Fruit fly (Drosophila melanogaster) whole organism, embryonic: ENCODE data around the gene prd1.
A peak's percentile ranks its signal among the peaks of the same experiment; 100 is the strongest.

Experiments used
- Abd-B ChIP-seq: fragments of 200-800 bp; sonication (Bioruptor generic); optimal IDR thresholded peaks from 2 replicates; lab custom pipeline; 2018; ENCODE audit warnings: missing biosample characterization, mild to moderate bottlenecking, missing genetic modification characterization, moderate library complexity
- Bgb ChIP-seq: fragments of 200-800 bp; sonication (Bioruptor generic); IDR thresholded peaks from 2 replicates; pipeline ENCODE4 v1.3.6; 2022; ENCODE audit warnings: missing biosample characterization, missing genetic modification characterization; ENCODE audit not compliant: partially characterized antibody
- CG11093 ChIP-seq: fragments of 200-800 bp; sonication (Bioruptor generic); IDR thresholded peaks from 3 replicates; pipeline ENCODE4 v1.3.6; 2022; ENCODE audit warnings: missing biosample characterization, missing genetic modification characterization
- CG12391 ChIP-seq: fragments of 200-800 bp; sonication (Bioruptor generic); optimal IDR thresholded peaks from 3 replicates; lab custom pipeline; 2018; ENCODE audit warnings: missing biosample characterization, mild to moderate bottlenecking, missing genetic modification characterization, moderate library complexity
- CG15514 ChIP-seq: fragments of 200-800 bp; sonication (Bioruptor generic); optimal IDR thresholded peaks from 3 replicates; lab custom pipeline; 2017; ENCODE audit warnings: missing biosample characterization, missing genetic modification characterization, mild to moderate bottlenecking, moderate library complexity, missing genetic modification reagents
- CG2202 ChIP-seq: fragments of 200-800 bp; sonication (Bioruptor generic); optimal IDR thresholded peaks from 2 replicates; lab custom pipeline; 2018; ENCODE audit warnings: missing biosample characterization, mild to moderate bottlenecking, missing genetic modification characterization
- CG30020 ChIP-seq: fragments of 200-800 bp; optimal IDR thresholded peaks from 2 replicates; lab custom pipeline; 2019; ENCODE audit warnings: missing biosample characterization, mild to moderate bottlenecking, missing genetic modification characterization, moderate library complexity
- CG3995 ChIP-seq: fragments of 200-800 bp; sonication (Bioruptor generic); optimal IDR thresholded peaks from 3 replicates; lab custom pipeline; 2016; ENCODE audit warnings: missing biosample characterization, missing genetic modification characterization
- CG5245 ChIP-seq: fragments of 200-800 bp; sonication (Bioruptor generic); optimal IDR thresholded peaks from 3 replicates; lab custom pipeline; 2016; ENCODE audit warnings: missing biosample characterization, missing genetic modification characterization
- CG6765 ChIP-seq: fragments of 200-800 bp; sonication (Bioruptor generic); optimal IDR thresholded peaks from 3 replicates; lab custom pipeline; 2017; ENCODE audit warnings: missing biosample characterization, mild to moderate bottlenecking, missing genetic modification characterization
- CG7372 ChIP-seq: fragments of 200-800 bp; sonication (Bioruptor generic); IDR thresholded peaks from 2 replicates; pipeline ENCODE4 v1.3.6; 2022; ENCODE audit warnings: missing biosample characterization, missing genetic modification characterization
- CG7556 ChIP-seq: fragments of 200-800 bp; sonication (Bioruptor generic); optimal IDR thresholded peaks from 2 replicates; lab custom pipeline; 2017; ENCODE audit warnings: missing biosample characterization, mild to moderate bottlenecking, missing genetic modification characterization
- Dbx ChIP-seq: fragments of 200-800 bp; sonication (Bioruptor generic); IDR thresholded peaks from 3 replicates; pipeline ENCODE4 v1.3.6; 2022; ENCODE audit warnings: missing biosample characterization, missing genetic modification characterization
- Doc2 ChIP-seq: fragments of 200-800 bp; sonication (Bioruptor generic); IDR thresholded peaks from 2 replicates; pipeline ENCODE4 v1.3.6; 2022; ENCODE audit warnings: missing biosample characterization, missing genetic modification characterization
- ERR ChIP-seq: fragments of 200-800 bp; sonication (Bioruptor generic); optimal IDR thresholded peaks from 2 replicates; lab custom pipeline; 2016; ENCODE audit warnings: missing biosample characterization, missing genetic modification characterization
- Ets97D ChIP-seq: fragments of 200-800 bp; sonication (Bioruptor generic); optimal IDR thresholded peaks from 3 replicates; lab custom pipeline; 2016; ENCODE audit warnings: missing biosample characterization, missing genetic modification characterization
- Hr51 ChIP-seq, 2 experiments: fragments of 200-800 bp; sonication (Bioruptor generic); optimal IDR thresholded peaks; 2 replicates in 1 of 2; 3 replicates in 1 of 2; lab custom pipeline; 2016 to 2018; ENCODE audit warnings: missing biosample characterization in 2 of 2, missing genetic modification characterization in 2 of 2, mild to moderate bottlenecking in 1 of 2, moderate library complexity in 1 of 2
- MESR4 ChIP-seq: fragments of 200-800 bp; sonication (Bioruptor generic); optimal IDR thresholded peaks from 2 replicates; lab custom pipeline; 2018; ENCODE audit warnings: missing biosample characterization, mild to moderate bottlenecking, missing genetic modification characterization, moderate library complexity
- Meics ChIP-seq: fragments of 200-800 bp; sonication (Bioruptor generic); optimal IDR thresholded peaks from 2 replicates; lab custom pipeline; 2017; ENCODE audit warnings: missing biosample characterization, mild to moderate bottlenecking, missing genetic modification characterization
- Neu2 ChIP-seq: fragments of 200-800 bp; sonication (Bioruptor generic); optimal IDR thresholded peaks from 3 replicates; lab custom pipeline; 2016; ENCODE audit warnings: missing biosample characterization, missing genetic modification characterization, borderline replicate concordance
- Opbp ChIP-seq: fragments of 200-800 bp; sonication (Bioruptor generic); IDR thresholded peaks from 3 replicates; pipeline ENCODE4 v1.3.6; 2022; ENCODE audit warnings: missing biosample characterization, missing genetic modification characterization; ENCODE audit not compliant: partially characterized antibody
- Pdp1 ChIP-seq, 2 experiments: fragments of 200-800 bp; sonication (Bioruptor generic); optimal IDR thresholded peaks; 3 replicates each; lab custom pipeline; 2016; ENCODE audit warnings: missing biosample characterization in 2 of 2, missing genetic modification characterization in 2 of 2, mild to moderate bottlenecking in 1 of 2, moderate library complexity in 1 of 2
- Side ChIP-seq: fragments of 200-800 bp; sonication (Bioruptor generic); optimal IDR thresholded peaks from 2 replicates; lab custom pipeline; 2016; ENCODE audit warnings: missing biosample characterization, missing genetic modification characterization
- Six4 ChIP-seq: fragments of 200-800 bp; sonication (Bioruptor generic); optimal IDR thresholded peaks from 2 replicates; lab custom pipeline; 2016; ENCODE audit warnings: missing biosample characterization, missing genetic modification characterization
- Stat92E ChIP-seq, 3 experiments: fragments of >200 bp in 2 of 3; fragments of 200-800 bp in 1 of 3; sonication (Bioruptor generic) in 1 of 3; optimal IDR thresholded peaks; 2 replicates each; lab custom pipeline; 2017 to 2019; ENCODE audit warnings: missing biosample characterization in 3 of 3, missing genetic modification characterization in 3 of 3, mild to moderate bottlenecking in 1 of 3, moderate library complexity in 1 of 3
- Taf1 ChIP-seq: fragments of 200-800 bp; sonication (Bioruptor generic); IDR thresholded peaks from 2 replicates; pipeline ENCODE4 v1.3.6; 2022; ENCODE audit warnings: missing biosample characterization, missing genetic modification characterization
- Usf ChIP-seq: fragments of 200-800 bp; sonication (Bioruptor generic); optimal IDR thresholded peaks from 2 replicates; lab custom pipeline; 2017; ENCODE audit warnings: missing genotype, missing biosample characterization, missing genetic modification characterization
- ara ChIP-seq: fragments of 200-800 bp; sonication (Bioruptor generic); IDR thresholded peaks from 2 replicates; pipeline ENCODE4 v1.3.6; 2022; ENCODE audit warnings: missing biosample characterization, missing genetic modification characterization
- bigmax ChIP-seq: fragments of 200-800 bp; sonication (Bioruptor generic); optimal IDR thresholded peaks from 2 replicates; lab custom pipeline; 2018; ENCODE audit warnings: missing biosample characterization, mild to moderate bottlenecking, missing genetic modification characterization
- br ChIP-seq: fragments of >200 bp; optimal IDR thresholded peaks from 2 replicates; lab custom pipeline; 2017
- cg ChIP-seq: fragments of 200-800 bp; sonication (Bioruptor generic); optimal IDR thresholded peaks from 3 replicates; lab custom pipeline; 2019; ENCODE audit warnings: missing biosample characterization, mild to moderate bottlenecking, missing genetic modification characterization, moderate library complexity
- dmrt11E ChIP-seq: fragments of 200-800 bp; sonication (Bioruptor generic); optimal IDR thresholded peaks from 3 replicates; lab custom pipeline; 2018; ENCODE audit warnings: missing biosample characterization, mild to moderate bottlenecking, missing genetic modification characterization, moderate library complexity
- gsb ChIP-seq: fragments of 200-800 bp; sonication (Bioruptor generic); IDR thresholded peaks from 2 replicates; pipeline ENCODE4 v1.3.6; 2022; ENCODE audit warnings: missing biosample characterization, missing genetic modification characterization
- ham ChIP-seq: fragments of 200-800 bp; sonication (Bioruptor generic); IDR thresholded peaks from 2 replicates; pipeline ENCODE4 v1.3.6; 2022; ENCODE audit warnings: missing biosample characterization, missing genetic modification characterization
- ind ChIP-seq: fragments of 200-800 bp; sonication (Bioruptor generic); optimal IDR thresholded peaks from 3 replicates; lab custom pipeline; 2016; ENCODE audit warnings: missing biosample characterization, missing genetic modification characterization
- kay ChIP-seq: fragments of 200-800 bp; sonication (Bioruptor generic); optimal IDR thresholded peaks from 2 replicates; lab custom pipeline; 2016; ENCODE audit warnings: missing biosample characterization, missing genetic modification characterization
- mld ChIP-seq: fragments of 200-800 bp; sonication (Bioruptor generic); IDR thresholded peaks from 3 replicates; pipeline ENCODE4 v1.3.6; 2022; ENCODE audit warnings: missing biosample characterization, missing genetic modification characterization; ENCODE audit not compliant: partially characterized antibody
- pfk ChIP-seq: fragments of 200-800 bp; sonication (Bioruptor generic); optimal IDR thresholded peaks from 2 replicates; lab custom pipeline; 2018; ENCODE audit warnings: missing biosample characterization, mild to moderate bottlenecking, missing genetic modification characterization, moderate library complexity
- pho ChIP-seq: fragments of 200-800 bp; sonication (Bioruptor generic); optimal IDR thresholded peaks from 2 replicates; lab custom pipeline; 2016; ENCODE audit warnings: missing biosample characterization, missing genetic modification characterization
- pnt ChIP-seq: fragments of 200-800 bp; sonication (Bioruptor generic); optimal IDR thresholded peaks from 3 replicates; lab custom pipeline; 2016; ENCODE audit warnings: missing biosample characterization, missing genetic modification characterization
- tna ChIP-seq: fragments of 200-800 bp; sonication (Bioruptor generic); IDR thresholded peaks from 2 replicates; pipeline ENCODE4 v1.3.6; 2022; ENCODE audit warnings: missing biosample characterization, missing genetic modification characterization; ENCODE audit not compliant: partially characterized antibody
- twi ChIP-seq: fragments of 200-800 bp; optimal IDR thresholded peaks from 2 replicates; lab custom pipeline; 2019; ENCODE audit warnings: missing biosample characterization, mild to moderate bottlenecking, missing genetic modification characterization, moderate library complexity
- usp ChIP-seq: fragments of >200 bp; optimal IDR thresholded peaks from 2 replicates; lab custom pipeline; 2017; ENCODE audit warnings: missing biosample characterization, missing genetic modification characterization
- wek ChIP-seq: fragments of 200-800 bp; sonication (Bioruptor generic); optimal IDR thresholded peaks from 3 replicates; lab custom pipeline; 2018; ENCODE audit warnings: missing biosample characterization, mild to moderate bottlenecking, missing genetic modification characterization, moderate library complexity
- z ChIP-seq: fragments of 200-800 bp; sonication (Bioruptor generic); IDR thresholded peaks from 3 replicates; pipeline ENCODE4 v1.3.6; 2022; ENCODE audit warnings: missing biosample characterization, missing genetic modification characterization
- zfh2 ChIP-seq: fragments of 200-800 bp; sonication (Bioruptor generic); optimal IDR thresholded peaks from 2 replicates; lab custom pipeline; 2016; ENCODE audit warnings: missing biosample characterization, missing genetic modification characterization

Gene prd1

DNA sequence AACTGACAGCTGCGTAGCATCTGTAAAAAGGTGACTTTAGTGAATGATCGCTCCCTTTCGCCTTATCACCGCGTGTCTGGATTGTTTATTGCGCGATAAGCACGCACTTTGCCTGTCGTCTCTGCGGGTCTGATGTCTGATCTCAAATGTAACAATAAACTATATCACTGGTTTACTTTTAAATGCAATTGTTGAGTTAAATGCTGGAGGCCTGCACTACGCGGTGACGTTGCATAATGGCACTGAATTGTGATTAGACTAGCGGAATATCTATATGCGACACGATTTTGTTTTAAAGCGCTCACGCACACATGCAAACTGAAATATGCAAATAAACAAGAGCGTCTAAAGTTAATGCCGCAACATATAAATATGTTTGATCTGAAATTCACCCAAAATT lies 35.0 kb upstream of the prd1 start:
- no peak for TF ChIP-seq Meics (GFP tag; lab: Kevin White, UChicago)
- no peak for TF ChIP-seq Stat92E (GFP tag; optimal IDR thresholded peaks at IDR 0.05; lab: Kevin White, UChicago)
- TF ChIP-seq CG5245, result no peak
- TF ChIP-seq zfh2, result no peak
- TF ChIP-seq CG7372 (GFP tag; lab: Robert Waterston, UW), result no peak
- no peak for TF ChIP-seq Usf
- no peak for TF ChIP-seq CG7556
- TF ChIP-seq Pdp1 (GFP tag; optimal IDR thresholded peaks at IDR 0.05; lab: Kevin White, UChicago), result peak in 1 of 2 experiments; percentile 88
- peak; percentile 43 for TF ChIP-seq CG3995
- TF ChIP-seq cg, result peak; percentile 41
- TF ChIP-seq, all 482 proteins: peak for 3

- TF ChIP-seq Pdp1 (GFP tag; optimal IDR thresholded peaks at IDR 0.05; lab: Kevin White, UChicago) (peak in 1 of 2 experiments; percentile 93), ERR (no peak), usp (no peak), dmrt11E (tag; lab: Kevin White, UChicago) (no peak), zfh2 (no peak), Taf1 (GFP tag; lab: Robert Waterston, UW) (no peak)
Observed at dm6 chr3R:11820148-11820547, 33.3 kb upstream of the prd1 start.

DNA sequence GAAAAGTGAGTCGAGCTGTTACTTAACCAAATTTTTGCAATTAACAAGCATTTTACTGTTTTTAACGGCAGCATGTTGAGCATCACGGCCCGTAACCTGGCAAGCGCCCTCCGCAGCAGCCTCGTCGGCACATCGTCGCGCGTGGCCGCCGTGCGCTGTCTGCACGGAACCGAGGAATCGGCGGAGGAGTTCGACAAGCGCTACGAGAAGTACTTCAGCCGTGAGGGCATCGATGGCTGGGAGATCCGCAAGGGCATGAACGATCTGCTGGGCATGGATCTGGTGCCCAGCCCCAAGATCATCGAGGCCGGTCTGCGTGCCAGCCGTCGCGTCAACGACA lies 32.8 kb upstream of the prd1 start:
- no peak for TF ChIP-seq ind (GFP tag; lab: Kevin White, UChicago)
- 0 out of 2 replicates have a peak, but pooled peaks have one; percentile 22 for TF ChIP-seq tna (GFP tag; lab: Robert Waterston, UW)
- TF ChIP-seq CG12391 (tag; lab: Kevin White, UChicago), result no peak
- TF ChIP-seq Opbp (GFP tag; lab: Robert Waterston, UW), result 0 out of 3 replicates have a peak, but pooled peaks have one; percentile 12
- TF ChIP-seq Ets97D, result no peak
- TF ChIP-seq wek (GFP tag; lab: Kevin White, UChicago), result no peak
- TF ChIP-seq Hr51 (GFP tag; optimal IDR thresholded peaks at IDR 0.05; lab: Kevin White, UChicago), result no peak
- peak; percentile 96 for TF ChIP-seq MESR4 (GFP tag; lab: Kevin White, UChicago)
- TF ChIP-seq ham, result 0 out of 2 replicates have a peak, but pooled peaks have one; percentile 5
- no peak for TF ChIP-seq Abd-B
- TF ChIP-seq Six4 (GFP tag; lab: Kevin White, UChicago), result no peak
- peak; percentile 2; the same call in 1 of the 3 replicates for TF ChIP-seq Dbx (GFP tag; lab: Robert Waterston, UW)
- TF ChIP-seq CG30020 (tag; lab: Kevin White, UChicago), result peak; percentile 9
- peak; percentile 81 for TF ChIP-seq bigmax (GFP tag; lab: Kevin White, UChicago)
- TF ChIP-seq CG11093 (GFP tag; lab: Robert Waterston, UW), result 0 out of 3 replicates have a peak, but pooled peaks have one; percentile 6
- TF ChIP-seq Bgb (GFP tag; lab: Robert Waterston, UW), result no peak
- TF ChIP-seq, all 482 proteins: peak for 8

dm6 chr3R:11818930-11819639 lies 32.3 kb upstream of the prd1 start, which contains the start of the genes COX5A and glo:
Gene COX5A, plus strand, starts transcription at chr3R:11819359.
Gene glo, minus strand, starts transcription at chr3R:11819420.
- peak; percentile 81 for TF ChIP-seq kay (GFP tag; lab: Kevin White, UChicago)
- TF ChIP-seq CG6765 (GFP tag; lab: Kevin White, UChicago), result no peak
- TF ChIP-seq CG2202 (tag; lab: Kevin White, UChicago), result peak; percentile 41
- TF ChIP-seq pho (GFP tag; lab: Kevin White, UChicago), result peak; percentile 85
- peak; percentile 54 for TF ChIP-seq MESR4 (GFP tag; lab: Kevin White, UChicago)
- peak; percentile 59 for TF ChIP-seq gsb
- peak; percentile 80 for TF ChIP-seq Side (GFP tag; lab: Kevin White, UChicago)
- peak; percentile 35 for TF ChIP-seq twi
- peak; percentile 73 for TF ChIP-seq pnt (GFP tag; lab: Kevin White, UChicago)
- TF ChIP-seq Doc2 (GFP tag; lab: Robert Waterston, UW), result no peak
- TF ChIP-seq mld (GFP tag; lab: Robert Waterston, UW), result no peak
- peak; percentile 57 for TF ChIP-seq Neu2 (GFP tag; lab: Kevin White, UChicago)
- TF ChIP-seq ara (GFP tag; lab: Robert Waterston, UW), result peak; percentile 69
- TF ChIP-seq CG15514 (GFP tag; lab: Kevin White, UChicago), result peak; percentile 78
- TF ChIP-seq br, result no peak
- no peak for TF ChIP-seq z
- TF ChIP-seq pfk (GFP tag; lab: Kevin White, UChicago), result peak; percentile 92
